Worm (Caenorhabditis elegans): ENCODE measurements around the gene rpl-26.

DNA sequence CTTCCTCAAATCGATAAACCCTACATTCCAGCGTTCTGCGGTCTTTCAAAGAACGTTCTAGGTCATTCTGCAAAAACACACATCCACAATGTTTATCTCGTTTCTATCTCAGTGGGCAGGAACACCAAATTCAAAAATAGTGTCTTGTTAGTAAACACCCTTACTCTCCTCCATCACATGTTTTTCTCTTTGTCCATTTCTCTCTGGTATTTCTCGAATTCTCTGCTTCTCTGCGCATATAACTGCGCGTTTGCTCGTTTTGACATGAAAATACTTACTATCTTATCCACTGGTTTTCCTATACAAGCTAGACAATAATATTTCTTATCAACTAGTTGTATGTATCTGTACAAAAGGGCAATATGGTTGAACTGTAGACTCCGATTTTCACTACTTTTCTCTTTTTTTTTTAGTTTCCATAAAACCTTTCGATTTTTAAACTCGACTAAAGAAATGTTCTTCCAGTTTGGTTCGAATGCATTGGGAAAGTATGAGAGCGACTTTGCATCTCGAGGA is 48.1 kb downstream of the rpl-26 start, which contains the start of gene pyr-1:
- TF ChIP-seq W03F9.2 (tag; optimal IDR thresholded peaks at IDR 0.05) = no peak
- no peak for TF ChIP-seq dao-5 (tag; optimal IDR thresholded peaks at IDR 0.05)
